Worm (Caenorhabditis elegans): ENCODE results near the gene amdh-1.

- TF ChIP-seq ceh-16 (tag; optimal IDR thresholded peaks at IDR 0.05) (no peak), aly-2 (tag; optimal IDR thresholded peaks at IDR 0.05) (no peak), zag-1 (tag; optimal IDR thresholded peaks at IDR 0.05) (no peak), nfya-1 (tag; optimal IDR thresholded peaks at IDR 0.05; ENCODE audit: insufficient read depth) (no peak)
Measured at ce11 chrIII:6221403-6221802, 30.2 kb upstream of the amdh-1 start.
